Worm (Caenorhabditis elegans) whole organism, late embryonic: ENCODE results near the gene M153.5.

Source experiments
- C08G9.2 ChIP-seq: sonication (generic microtip); optimal IDR thresholded peaks from 2 replicates; lab custom pipeline; 2016; ENCODE audit warnings: mild to moderate bottlenecking, missing genetic modification characterization, moderate library complexity, missing compliant biosample characterization
- F13H6.1 ChIP-seq: sonication (generic microtip); optimal IDR thresholded peaks from 2 replicates; lab custom pipeline; 2016; ENCODE audit warnings: missing genetic modification characterization, missing compliant biosample characterization
- K02D7.2 ChIP-seq: sonication (generic microtip); optimal IDR thresholded peaks from 2 replicates; lab custom pipeline; 2017; ENCODE audit warnings: mild to moderate bottlenecking, missing genetic modification characterization, missing compliant biosample characterization
- T23F11.4 ChIP-seq: fragments of 200-800 bp; sonication (Bioruptor generic); optimal IDR thresholded peaks from 2 replicates; lab custom pipeline; 2018; ENCODE audit warnings: mild to moderate bottlenecking, missing genetic modification characterization, missing compliant biosample characterization
- Y22D7AL.16 ChIP-seq: sonication (generic microtip); optimal IDR thresholded peaks from 2 replicates; lab custom pipeline; 2016; ENCODE audit warnings: missing genetic modification characterization, missing compliant biosample characterization
- ama-1 ChIP-seq: fragments of 150-350 bp; optimal IDR thresholded peaks from 2 replicates; lab custom pipeline; 2014
- ceh-14 ChIP-seq: sonication (generic microtip); optimal IDR thresholded peaks from 2 replicates; lab custom pipeline; 2016; ENCODE audit warnings: missing genotype, missing genetic modification characterization, missing compliant biosample characterization
- ceh-19 ChIP-seq: fragments of 200-800 bp; sonication (Bioruptor generic); optimal IDR thresholded peaks from 2 replicates; lab custom pipeline; 2018; ENCODE audit warnings: mild to moderate bottlenecking, missing genetic modification characterization, missing compliant biosample characterization
- ceh-2 ChIP-seq: sonication (generic microtip); optimal IDR thresholded peaks from 2 replicates; lab custom pipeline; 2016; ENCODE audit warnings: missing genotype, missing genetic modification characterization, missing compliant biosample characterization
- ceh-31 ChIP-seq: sonication (generic microtip); optimal IDR thresholded peaks from 2 replicates; lab custom pipeline; 2016; ENCODE audit warnings: missing genetic modification characterization, missing compliant biosample characterization
- ceh-34 ChIP-seq: sonication (generic microtip); optimal IDR thresholded peaks from 2 replicates; lab custom pipeline; 2016; ENCODE audit warnings: mild to moderate bottlenecking, missing genetic modification characterization, missing compliant biosample characterization
- ceh-45 ChIP-seq: fragments of 200-800 bp; sonication (Bioruptor generic); IDR thresholded peaks from 2 replicates; pipeline ENCODE4 v1.3.6; 2022; ENCODE audit warnings: missing genetic modification reagents, missing genetic modification characterization, missing compliant biosample characterization
- ceh-48 ChIP-seq: sonication (generic microtip); optimal IDR thresholded peaks from 2 replicates; lab custom pipeline; 2016; ENCODE audit warnings: missing genetic modification characterization, inconsistent platforms, missing compliant biosample characterization
- ceh-6 ChIP-seq: fragments of 200-800 bp; sonication (Bioruptor generic); optimal IDR thresholded peaks from 2 replicates; lab custom pipeline; 2018; ENCODE audit warnings: mild to moderate bottlenecking, missing genetic modification characterization, missing compliant biosample characterization
- che-1 ChIP-seq: sonication (generic microtip); optimal IDR thresholded peaks from 2 replicates; lab custom pipeline; 2016; ENCODE audit warnings: mild to moderate bottlenecking, missing genetic modification characterization, missing compliant biosample characterization
- dve-1 ChIP-seq: sonication (generic microtip); optimal IDR thresholded peaks from 2 replicates; lab custom pipeline; 2017; ENCODE audit warnings: antibody characterized with exemption, mild to moderate bottlenecking, missing genetic modification characterization, missing compliant biosample characterization
- ets-4 ChIP-seq: sonication (generic microtip); optimal IDR thresholded peaks from 2 replicates; lab custom pipeline; 2016; ENCODE audit warnings: missing genetic modification characterization, missing compliant biosample characterization
- eyg-1 ChIP-seq: sonication (generic microtip); optimal IDR thresholded peaks from 2 replicates; lab custom pipeline; 2016; ENCODE audit warnings: missing genotype, missing genetic modification characterization, missing compliant biosample characterization
- fkh-6 ChIP-seq: sonication (generic microtip); optimal IDR thresholded peaks from 2 replicates; lab custom pipeline; 2016; ENCODE audit warnings: missing genetic modification characterization, missing compliant biosample characterization
- hlh-13 ChIP-seq: fragments of 200-800 bp; sonication (Bioruptor generic); optimal IDR thresholded peaks from 2 replicates; lab custom pipeline; 2018; ENCODE audit warnings: mild to moderate bottlenecking, missing genetic modification characterization, missing compliant biosample characterization
- hlh-15 ChIP-seq: sonication (generic microtip); optimal IDR thresholded peaks from 2 replicates; lab custom pipeline; 2016; ENCODE audit warnings: missing genetic modification characterization, missing compliant biosample characterization
- hlh-30 ChIP-seq: sonication (generic microtip); optimal IDR thresholded peaks from 2 replicates; lab custom pipeline; 2017; ENCODE audit warnings: antibody characterized with exemption, missing genetic modification characterization, missing compliant biosample characterization; ENCODE audit not compliant: insufficient read depth
- hlh-6 ChIP-seq: sonication (generic microtip); optimal IDR thresholded peaks from 2 replicates; lab custom pipeline; 2016; ENCODE audit warnings: missing genotype, missing genetic modification characterization, missing compliant biosample characterization
- hlh-8 ChIP-seq: sonication (generic microtip); optimal IDR thresholded peaks from 2 replicates; lab custom pipeline; 2016; ENCODE audit warnings: missing genotype, missing genetic modification characterization, missing compliant biosample characterization
- nhr-232 ChIP-seq: sonication (generic microtip); optimal IDR thresholded peaks from 2 replicates; lab custom pipeline; 2016; ENCODE audit warnings: missing genetic modification characterization, missing compliant biosample characterization
- npax-4 ChIP-seq: sonication (generic microtip); optimal IDR thresholded peaks from 2 replicates; lab custom pipeline; 2016; ENCODE audit warnings: missing genetic modification characterization, missing compliant biosample characterization
- odd-2 ChIP-seq: sonication (generic microtip); optimal IDR thresholded peaks from 2 replicates; lab custom pipeline; 2017; ENCODE audit warnings: antibody characterized with exemption, mild to moderate bottlenecking, missing genetic modification characterization, missing compliant biosample characterization
- pat-9 ChIP-seq: fragments of 200-800 bp; sonication (Bioruptor generic); optimal IDR thresholded peaks from 2 replicates; lab custom pipeline; 2018; ENCODE audit warnings: mild to moderate bottlenecking, missing genetic modification characterization, moderate library complexity, missing compliant biosample characterization
- pax-1 ChIP-seq: fragments of 150-350 bp; optimal IDR thresholded peaks from 2 replicates; lab custom pipeline; 2014; ENCODE audit warnings: missing biosample characterization, missing genetic modification characterization
- pha-2 ChIP-seq: sonication (generic microtip); optimal IDR thresholded peaks from 2 replicates; lab custom pipeline; 2017; ENCODE audit warnings: mild to moderate bottlenecking, missing genetic modification characterization, missing compliant biosample characterization
- pqm-1 ChIP-seq: sonication (generic microtip); optimal IDR thresholded peaks from 2 replicates; lab custom pipeline; 2016; ENCODE audit warnings: missing genetic modification characterization, missing compliant biosample characterization
- ref-2 ChIP-seq: sonication (generic microtip); optimal IDR thresholded peaks from 2 replicates; lab custom pipeline; 2016; ENCODE audit warnings: missing genetic modification characterization, missing compliant biosample characterization
- rnt-1 ChIP-seq: sonication (generic microtip); optimal IDR thresholded peaks from 2 replicates; lab custom pipeline; 2016; ENCODE audit warnings: missing genetic modification characterization, missing compliant biosample characterization
- sdc-2 ChIP-seq: sonication (generic microtip); optimal IDR thresholded peaks from 2 replicates; lab custom pipeline; 2016; ENCODE audit warnings: missing genotype, missing genetic modification characterization, missing compliant biosample characterization
- sox-4 ChIP-seq: sonication (generic microtip); optimal IDR thresholded peaks from 2 replicates; lab custom pipeline; 2017; ENCODE audit warnings: mild to moderate bottlenecking, missing genetic modification characterization, inconsistent platforms, missing compliant biosample characterization
- tbx-2 ChIP-seq: sonication (generic microtip); optimal IDR thresholded peaks from 2 replicates; lab custom pipeline; 2016; ENCODE audit warnings: missing genetic modification characterization, missing compliant biosample characterization
- ttx-3 ChIP-seq: sonication (generic microtip); optimal IDR thresholded peaks from 2 replicates; lab custom pipeline; 2016; ENCODE audit warnings: missing genetic modification reagents, missing genetic modification characterization, missing compliant biosample characterization
- unc-3 ChIP-seq, 2 experiments: fragments of 200-800 bp in 1 of 2; sonication (Bioruptor generic) in 1 of 2; sonication (generic microtip) in 1 of 2; conservative IDR thresholded peaks in 1 of 2; optimal IDR thresholded peaks in 1 of 2; 2 replicates each; pipeline versions ENCODE4 v1.3.6 to Lab custom; 2016 to 2022; ENCODE audit warnings: missing compliant biosample characterization in 2 of 2, missing genetic modification characterization in 2 of 2, missing genetic modification reagents in 1 of 2
- zip-5 ChIP-seq: sonication (generic microtip); optimal IDR thresholded peaks from 2 replicates; lab custom pipeline; 2016; ENCODE audit warnings: missing genetic modification characterization, missing compliant biosample characterization
- ztf-16 ChIP-seq: sonication (generic microtip); optimal IDR thresholded peaks from 2 replicates; lab custom pipeline; 2017; ENCODE audit warnings: missing genetic modification characterization, missing compliant biosample characterization

Gene M153.5

DNA sequence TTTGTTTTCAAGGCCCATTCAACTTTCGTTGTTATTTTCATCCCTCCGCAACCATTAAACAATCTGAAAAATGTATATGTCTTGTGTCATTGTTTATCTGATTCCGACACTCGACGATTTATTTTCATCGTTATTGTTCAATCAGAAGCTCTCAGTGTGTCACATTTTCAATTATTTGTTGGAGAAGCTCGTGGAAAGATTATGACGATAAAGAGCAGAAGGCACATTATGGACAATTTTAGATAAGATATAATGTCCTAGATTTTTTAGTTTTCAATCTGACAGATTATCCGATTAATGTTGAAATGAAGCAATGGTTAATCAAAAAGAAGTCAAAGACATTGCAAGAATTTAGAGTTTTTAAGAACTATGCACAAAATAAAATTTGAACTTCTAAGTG, 21.1 kb downstream of the M153.5 start:
- no peak for TF ChIP-seq che-1
- TF ChIP-seq hlh-30 (tag; lab: Kevin White, UChicago), result no peak
- TF ChIP-seq odd-2, result no peak
- no peak for TF ChIP-seq ceh-14 (tag; lab: Kevin White, UChicago)
- TF ChIP-seq C08G9.2, result no peak
- TF ChIP-seq ceh-2, result no peak
- TF ChIP-seq zip-5 (tag; lab: Kevin White, UChicago), result no peak
- TF ChIP-seq hlh-6 (tag; lab: Kevin White, UChicago), result no peak

- peak; percentile 34 for TF ChIP-seq hlh-30 (tag; lab: Kevin White, UChicago)
- no peak for TF ChIP-seq Y22D7AL.16 (tag; lab: Kevin White, UChicago)
- TF ChIP-seq, all 69 proteins: peak for 1
Measured at ce11 chrX:12167632-12168377, 24.0 kb downstream of the M153.5 start.

DNA sequence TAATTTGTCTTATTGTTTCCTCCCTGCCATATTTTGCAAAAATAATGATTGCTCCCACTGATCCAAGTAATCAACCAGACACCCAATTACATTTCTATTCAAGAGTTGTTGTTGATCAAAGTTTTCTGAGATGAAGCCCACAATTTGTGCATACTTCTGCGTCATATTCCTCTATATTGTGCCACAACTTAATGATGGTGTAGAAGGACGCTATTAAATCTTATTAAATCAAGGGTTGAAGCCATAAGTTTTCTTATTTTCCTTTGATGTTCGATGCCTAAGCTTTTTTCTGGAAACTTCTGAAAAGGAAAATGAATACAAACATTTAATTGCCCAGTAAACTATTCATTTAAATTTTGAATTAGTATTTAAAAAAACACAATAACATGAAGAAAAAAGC, 25.0 kb downstream of the M153.5 start:
- TF ChIP-seq pqm-1 (tag; lab: Kevin White, UChicago) (no peak), ama-1 (lab: Kevin White, UChicago) (peak; percentile 55)

DNA sequence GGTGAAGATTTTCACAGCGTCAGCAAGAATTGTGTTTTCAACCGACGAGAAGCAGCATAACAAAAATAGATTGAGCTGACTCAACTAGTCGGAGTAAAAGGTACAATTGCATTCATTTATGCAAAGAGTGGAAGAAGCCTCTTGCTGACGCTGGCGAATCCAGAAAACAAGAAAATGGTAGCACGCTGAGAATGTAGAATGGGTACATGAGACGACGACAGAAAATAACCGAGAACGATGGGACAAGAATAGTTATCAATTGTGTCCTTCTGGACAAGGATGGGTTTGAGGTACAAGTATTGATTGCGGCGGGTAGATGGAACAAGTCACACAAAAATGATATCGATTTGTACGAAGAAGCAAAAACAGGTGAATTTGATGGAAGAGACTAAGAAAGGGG, 25.6 kb downstream of the M153.5 start:
- TF ChIP-seq ceh-19 (GFP tag; lab: Kevin White, UChicago) (peak; percentile 4), ama-1 (lab: Kevin White, UChicago) (peak; percentile 61), C08G9.2 (no peak), zip-5 (tag; lab: Kevin White, UChicago) (no peak)
- TF ChIP-seq, all 69 proteins: peak for 2

ce11 chrX:12171631-12172348, 28.0 kb downstream of the M153.5 start, which contains the start of gene F57G12.1:
TSS of gene F57G12.1 (minus strand) at chrX:12171681.
- TF ChIP-seq ztf-16 (tag; lab: Kevin White, UChicago), result no peak
- TF ChIP-seq ceh-6 (GFP tag; lab: Kevin White, UChicago), result peak; percentile 49
- peak; percentile 64 for TF ChIP-seq sdc-2
- no peak for TF ChIP-seq ceh-45 (GFP tag; lab: Robert Waterston, UW)
- TF ChIP-seq sox-4 (tag; lab: Kevin White, UChicago), result no peak
- peak; percentile 78 for TF ChIP-seq ama-1 (lab: Kevin White, UChicago)
- TF ChIP-seq pax-1 (tag; lab: Kevin White, UChicago), result no peak
- peak; percentile 49 for TF ChIP-seq C08G9.2
- peak; percentile 53 for TF ChIP-seq ceh-2
- TF ChIP-seq tbx-2 (tag; lab: Kevin White, UChicago), result peak; percentile 43
- no peak for TF ChIP-seq T23F11.4 (GFP tag; lab: Kevin White, UChicago)
- TF ChIP-seq hlh-13 (GFP tag; lab: Kevin White, UChicago), result no peak
- TF ChIP-seq pha-2, result no peak
- no peak for TF ChIP-seq dve-1 (tag; lab: Kevin White, UChicago)
- TF ChIP-seq hlh-8 (tag; lab: Kevin White, UChicago), result peak; percentile 13
- peak; percentile 57 for TF ChIP-seq che-1
- TF ChIP-seq pat-9, result no peak
- TF ChIP-seq fkh-6 (tag; lab: Kevin White, UChicago), result peak; percentile 8
- no peak for TF ChIP-seq unc-3 (GFP tag; conservative IDR thresholded peaks at IDR 0.05; lab: Robert Waterston, UW)
- no peak for TF ChIP-seq unc-3 (tag; optimal IDR thresholded peaks at IDR 0.05; lab: Kevin White, UChicago)
- TF ChIP-seq ceh-19 (GFP tag; lab: Kevin White, UChicago), result no peak
- peak; percentile 70 for TF ChIP-seq ceh-31 (tag; lab: Kevin White, UChicago)
- no peak for TF ChIP-seq ets-4
- no peak for TF ChIP-seq zip-5 (tag; lab: Kevin White, UChicago)
- TF ChIP-seq odd-2, result peak; percentile 6
- TF ChIP-seq F13H6.1 (tag; lab: Kevin White, UChicago), result peak; percentile 20
- no peak for TF ChIP-seq hlh-15
- TF ChIP-seq K02D7.2 (tag; lab: Kevin White, UChicago), result no peak
- TF ChIP-seq ref-2 (tag; lab: Kevin White, UChicago), result peak; percentile 69
- peak; percentile 27 for TF ChIP-seq rnt-1 (tag; lab: Kevin White, UChicago)
- TF ChIP-seq npax-4 (tag; lab: Kevin White, UChicago), result no peak
- TF ChIP-seq eyg-1, result peak; percentile 74
- peak; percentile 30 for TF ChIP-seq ttx-3 (tag; lab: Kevin White, UChicago)
- TF ChIP-seq nhr-232 (tag; lab: Kevin White, UChicago), result no peak
- no peak for TF ChIP-seq pqm-1 (tag; lab: Kevin White, UChicago)
- peak; percentile 70 for TF ChIP-seq ceh-34 (tag; lab: Kevin White, UChicago)
- no peak for TF ChIP-seq ceh-48
